Fruit fly (Drosophila melanogaster): ENCODE data around the gene Uch-L5R.

dm6 chrX:12070137-12070536 is 13.7 kb upstream of the Uch-L5R start, which contains the start of gene CG34323:
- TF ChIP-seq CG8159 (tag; optimal IDR thresholded peaks at IDR 0.05) (no peak), CG13204 (GFP tag; optimal IDR thresholded peaks at IDR 0.05) (no peak), CG12605 (GFP tag; IDR thresholded peaks at IDR 0.05) (no peak), D1 (tag; optimal IDR thresholded peaks at IDR 0.05) (no peak), Pif1A (GFP tag; optimal IDR thresholded peaks at IDR 0.05) (no peak), gl (tag; optimal IDR thresholded peaks at IDR 0.05) (no peak), CG9948 (tag; optimal IDR thresholded peaks at IDR 0.05) (no peak), Pif1B (GFP tag; optimal IDR thresholded peaks at IDR 0.05) (no peak), CG4496 (GFP tag; IDR thresholded peaks at IDR 0.05) (no peak), Ets98B (GFP tag; IDR thresholded peaks at IDR 0.05) (no peak), CG14655 (GFP tag; optimal IDR thresholded peaks at IDR 0.05) (no peak), CG17806 (tag; optimal IDR thresholded peaks at IDR 0.05) (no peak), CG10348 (GFP tag; IDR thresholded peaks at IDR 0.05) (no peak)
